Worm (Caenorhabditis elegans): Measurements from ENCODE around the gene sri-62.
"Not testable (repeated sequence)": the region's sequence is repeated elsewhere in the genome, so short reads cannot be mapped to it uniquely, and the experiment has no call there.

sri-62 gene

ce11 chrII:2665606-2666005 is 32.7 kb downstream of the sri-62 start, which contains the start of gene F22E5.22:
Gene F22E5.22, plus strand, starts transcription at chrII:2665906.
- no peak for TF ChIP-seq unc-62 (GFP tag; optimal IDR thresholded peaks at IDR 0.05)

- not testable (repeated sequence) for TF ChIP-seq unc-62 (GFP tag; optimal IDR thresholded peaks at IDR 0.05)
Observed at ce11 chrII:2665081-2665480, 33.2 kb downstream of the sri-62 start, which contains the start of gene F22E5.2. Gene F22E5.2, plus strand, starts transcription at chrII:2665381.

ce11 chrII:2659364-2659763 is 38.9 kb downstream of the sri-62 start, which contains the start of gene gcy-21:
Gene gcy-21, plus strand, starts transcription at chrII:2659664.
- no peak for TF ChIP-seq unc-62 (GFP tag; optimal IDR thresholded peaks at IDR 0.05)

- no peak for TF ChIP-seq unc-62 (GFP tag; optimal IDR thresholded peaks at IDR 0.05)
Observed at ce11 chrII:2656606-2657005, 41.7 kb downstream of the sri-62 start, which contains the start of gene sri-47. Gene sri-47, plus strand, starts transcription at chrII:2656906.

ce11 chrII:2649539-2649938 is 48.7 kb downstream of the sri-62 start, which contains the start of the genes F22E5.13 and F22E5.6:
Gene F22E5.13, minus strand, starts transcription at chrII:2649639.
Gene F22E5.6, plus strand, starts transcription at chrII:2649835.
- TF ChIP-seq unc-62 (GFP tag; optimal IDR thresholded peaks at IDR 0.05): no peak

- no peak for TF ChIP-seq unc-62 (GFP tag; optimal IDR thresholded peaks at IDR 0.05)
Observed at ce11 chrII:2649015-2649414, 49.3 kb downstream of the sri-62 start.

All from whole organism, dauer.